Worm (Caenorhabditis elegans) whole organism, young adult: ENCODE data around the gene clec-197.

Experiments used
- C06A6.2 ChIP-seq: fragments of 200-800 bp; sonication (Bioruptor generic); conservative IDR thresholded peaks from 2 replicates; pipeline ENCODE4 v1.3.6; 2022; ENCODE audit warnings: missing genetic modification characterization, missing compliant biosample characterization
- F22D6.2 ChIP-seq: sonication (generic microtip); optimal IDR thresholded peaks from 2 replicates; lab custom pipeline; 2016; ENCODE audit warnings: mild to moderate bottlenecking, missing genetic modification characterization, missing compliant biosample characterization
- F49E8.2 ChIP-seq: sonication (generic microtip); optimal IDR thresholded peaks from 3 replicates; lab custom pipeline; 2017; ENCODE audit warnings: missing genetic modification characterization, mild to moderate bottlenecking, missing compliant biosample characterization, antibody characterized with exemption, moderate library complexity; ENCODE audit not compliant: insufficient read depth
- F55B11.4 ChIP-seq: sonication (generic microtip); optimal IDR thresholded peaks from 2 replicates; lab custom pipeline; 2016; ENCODE audit warnings: missing compliant biosample characterization, missing genetic modification characterization, borderline replicate concordance; ENCODE audit not compliant: insufficient read depth
- F57A8.1 ChIP-seq: fragments of 200-800 bp; sonication (Bioruptor generic); optimal IDR thresholded peaks from 2 replicates; lab custom pipeline; 2018; ENCODE audit warnings: mild to moderate bottlenecking, missing genetic modification characterization, moderate library complexity, missing compliant biosample characterization
- Y53F4B.3 ChIP-seq: fragments of 200-800 bp; sonication (Bioruptor generic); IDR thresholded peaks from 2 replicates; pipeline ENCODE4 v1.3.6; 2022; ENCODE audit warnings: missing genetic modification reagents, missing genetic modification characterization, missing compliant biosample characterization
- Y56A3A.18 ChIP-seq: fragments of 200-800 bp; sonication (Bioruptor generic); IDR thresholded peaks from 2 replicates; pipeline ENCODE4 v1.3.6; 2022; ENCODE audit warnings: missing genetic modification reagents, missing genetic modification characterization, missing compliant biosample characterization
- Y67H2A.10 ChIP-seq: fragments of 200-800 bp; sonication (Bioruptor generic); conservative IDR thresholded peaks from 2 replicates; pipeline ENCODE4 v1.3.6; 2022; ENCODE audit warnings: missing genetic modification reagents, missing genetic modification characterization, missing compliant biosample characterization
- atf-7 ChIP-seq: sonication (generic microtip); optimal IDR thresholded peaks from 2 replicates; lab custom pipeline; 2017; ENCODE audit warnings: mild to moderate bottlenecking, missing genetic modification characterization, missing compliant biosample characterization
- bed-2 ChIP-seq: fragments of 200-800 bp; sonication (Bioruptor generic); IDR thresholded peaks from 2 replicates; pipeline ENCODE4 v1.3.6; 2022; ENCODE audit warnings: missing genetic modification reagents, missing genetic modification characterization, missing compliant biosample characterization
- ceh-27 ChIP-seq: fragments of 200-800 bp; sonication (Bioruptor generic); optimal IDR thresholded peaks from 2 replicates; lab custom pipeline; 2018; ENCODE audit warnings: mild to moderate bottlenecking, missing genetic modification characterization, moderate library complexity, missing compliant biosample characterization
- ceh-58 ChIP-seq: fragments of 200-800 bp; sonication (Bioruptor generic); IDR thresholded peaks from 2 replicates; pipeline ENCODE4 v1.3.6; 2022; ENCODE audit warnings: missing genetic modification characterization, missing compliant biosample characterization
- ceh-79 ChIP-seq: sonication (generic microtip); optimal IDR thresholded peaks from 2 replicates; lab custom pipeline; 2017; ENCODE audit warnings: mild to moderate bottlenecking, missing genetic modification characterization, missing compliant biosample characterization
- dox-1 ChIP-seq: fragments of 200-800 bp; sonication (Bioruptor generic); IDR thresholded peaks from 2 replicates; pipeline ENCODE4 v1.3.6; 2022; ENCODE audit warnings: missing genetic modification reagents, missing genetic modification characterization, missing compliant biosample characterization
- egl-44 ChIP-seq: fragments of 200-800 bp; sonication (Bioruptor generic); IDR thresholded peaks from 2 replicates; pipeline ENCODE4 v1.3.6; 2022; ENCODE audit warnings: missing genetic modification reagents, missing genetic modification characterization, missing compliant biosample characterization
- ekl-4 ChIP-seq: fragments of 200-800 bp; sonication (Bioruptor generic); IDR thresholded peaks from 2 replicates; pipeline ENCODE4 v1.3.6; 2022; ENCODE audit warnings: missing genetic modification reagents, missing genetic modification characterization, missing compliant biosample characterization
- ets-4 ChIP-seq: fragments of 200-800 bp; sonication (Bioruptor generic); optimal IDR thresholded peaks from 2 replicates; lab custom pipeline; 2018; ENCODE audit warnings: mild to moderate bottlenecking, missing genetic modification characterization, missing compliant biosample characterization
- hmg-20 ChIP-seq: fragments of 200-800 bp; sonication (Bioruptor generic); IDR thresholded peaks from 2 replicates; pipeline ENCODE4 v1.3.6; 2022; ENCODE audit warnings: missing genetic modification reagents, missing genetic modification characterization, missing compliant biosample characterization
- let-526 ChIP-seq: fragments of 200-800 bp; sonication (Bioruptor generic); IDR thresholded peaks from 2 replicates; pipeline ENCODE4 v1.3.6; 2022; ENCODE audit warnings: missing genetic modification reagents, missing genetic modification characterization, missing compliant biosample characterization
- lin-35 ChIP-seq, 3 experiments: fragments of 150-350 bp in 2 of 3; sonication (generic microtip) in 1 of 3; optimal IDR thresholded peaks; 2 replicates each; lab custom pipeline; 2014 to 2018; ENCODE audit warnings: missing biosample characterization in 3 of 3, missing genetic modification characterization in 3 of 3, missing genetic modification reagents in 3 of 3
- mcd-1 ChIP-seq: fragments of 200-800 bp; sonication (Bioruptor generic); IDR thresholded peaks from 2 replicates; pipeline ENCODE4 v1.3.6; 2022; ENCODE audit warnings: missing genetic modification reagents, missing genetic modification characterization, missing compliant biosample characterization
- mes-4 ChIP-seq: sonication (generic microtip); optimal IDR thresholded peaks from 2 replicates; lab custom pipeline; 2016; ENCODE audit warnings: missing genotype, missing genetic modification characterization, missing compliant biosample characterization
- mxl-1 ChIP-seq: sonication (generic microtip); optimal IDR thresholded peaks from 2 replicates; lab custom pipeline; 2016; ENCODE audit warnings: missing genetic modification characterization, missing compliant biosample characterization
- nfya-2 ChIP-seq: fragments of 200-800 bp; sonication (Bioruptor generic); IDR thresholded peaks from 2 replicates; pipeline ENCODE4 v1.3.6; 2022; ENCODE audit warnings: missing genetic modification reagents, missing genetic modification characterization, missing compliant biosample characterization
- nhr-120 ChIP-seq: fragments of 200-800 bp; sonication (Bioruptor generic); IDR thresholded peaks from 2 replicates; pipeline ENCODE4 v1.3.6; 2022; ENCODE audit warnings: missing genetic modification characterization, missing compliant biosample characterization
- nhr-80 ChIP-seq: sonication (generic microtip); optimal IDR thresholded peaks from 2 replicates; lab custom pipeline; 2016; ENCODE audit warnings: missing genetic modification characterization, missing compliant biosample characterization
- pha-4 ChIP-seq: fragments of 150-350 bp; sonication (generic microtip); optimal IDR thresholded peaks from 2 replicates; lab custom pipeline; 2014; ENCODE audit warnings: missing biosample characterization, missing genetic modification reagents, missing genetic modification characterization
- snpc-3.4 ChIP-seq: sonication (generic microtip); optimal IDR thresholded peaks from 2 replicates; lab custom pipeline; 2017; ENCODE audit warnings: missing genetic modification characterization, mild to moderate bottlenecking, missing compliant biosample characterization, antibody characterized with exemption, moderate library complexity, missing genotype, missing genetic modification reagents
- ztf-22 ChIP-seq: fragments of 200-800 bp; sonication (Bioruptor generic); optimal IDR thresholded peaks from 2 replicates; lab custom pipeline; 2018; ENCODE audit warnings: mild to moderate bottlenecking, missing genetic modification characterization, moderate library complexity, missing compliant biosample characterization
- ztf-25 ChIP-seq: fragments of 200-800 bp; sonication (Bioruptor generic); IDR thresholded peaks from 2 replicates; pipeline ENCODE4 v1.3.6; 2022; ENCODE audit warnings: missing genetic modification reagents, missing genetic modification characterization, missing compliant biosample characterization
- ztf-28 ChIP-seq: fragments of 200-800 bp; sonication (Bioruptor generic); IDR thresholded peaks from 2 replicates; pipeline ENCODE4 v1.3.6; 2022; ENCODE audit warnings: missing genetic modification reagents, missing genetic modification characterization, missing compliant biosample characterization
- ztf-3 ChIP-seq: fragments of 200-800 bp; sonication (Bioruptor generic); optimal IDR thresholded peaks from 2 replicates; lab custom pipeline; 2018; ENCODE audit warnings: mild to moderate bottlenecking, missing genetic modification characterization, missing compliant biosample characterization

clec-197 gene

DNA sequence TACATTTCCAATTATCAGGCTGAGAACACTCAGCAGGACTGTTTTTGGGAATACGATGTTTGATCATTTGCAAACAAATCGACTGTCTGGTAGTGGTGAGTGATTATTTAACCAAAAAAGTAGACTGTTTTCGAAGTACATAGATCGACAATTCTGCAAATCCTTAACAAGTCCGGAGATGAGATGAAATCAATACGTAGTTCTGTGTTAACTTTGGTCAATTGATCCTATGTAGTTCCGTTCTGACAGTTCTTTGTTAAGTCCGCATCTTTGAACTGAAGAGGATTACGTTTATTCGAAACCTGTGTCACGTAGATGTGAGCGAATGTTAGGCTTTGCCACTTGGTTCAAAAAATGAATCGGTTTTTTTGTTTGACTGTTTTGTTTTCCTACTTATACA lies 5.1 kb upstream of the clec-197 start, which contains the start of gene clec-199:
Gene clec-199, plus strand, starts transcription at position 301 of the 400 bp plus-strand sequence.
- TF ChIP-seq mxl-1 (tag; lab: Kevin White, UChicago) = no peak
- TF ChIP-seq nhr-120 = no peak
- no peak for TF ChIP-seq C06A6.2
- no peak for TF ChIP-seq bed-2 (GFP tag; lab: Robert Waterston, UW)
- no peak for TF ChIP-seq ztf-28 (GFP tag; lab: Robert Waterston, UW)
- no peak for TF ChIP-seq Y53F4B.3
- TF ChIP-seq let-526 (GFP tag; lab: Robert Waterston, UW) = no peak
- no peak for TF ChIP-seq lin-35 (GFP tag; optimal IDR thresholded peaks at IDR 0.05; lab: Kevin White, UChicago)
- TF ChIP-seq ztf-25 = no peak
- no peak for TF ChIP-seq mes-4 (tag; lab: Kevin White, UChicago)
- no peak for TF ChIP-seq ztf-3 (GFP tag; lab: Kevin White, UChicago)
- TF ChIP-seq Y56A3A.18 (GFP tag; lab: Robert Waterston, UW) = no peak
- no peak for TF ChIP-seq snpc-3.4 (tag; lab: Kevin White, UChicago)
- TF ChIP-seq ceh-79 (tag; lab: Kevin White, UChicago) = no peak
- no peak for TF ChIP-seq ekl-4 (GFP tag; lab: Robert Waterston, UW)

DNA sequence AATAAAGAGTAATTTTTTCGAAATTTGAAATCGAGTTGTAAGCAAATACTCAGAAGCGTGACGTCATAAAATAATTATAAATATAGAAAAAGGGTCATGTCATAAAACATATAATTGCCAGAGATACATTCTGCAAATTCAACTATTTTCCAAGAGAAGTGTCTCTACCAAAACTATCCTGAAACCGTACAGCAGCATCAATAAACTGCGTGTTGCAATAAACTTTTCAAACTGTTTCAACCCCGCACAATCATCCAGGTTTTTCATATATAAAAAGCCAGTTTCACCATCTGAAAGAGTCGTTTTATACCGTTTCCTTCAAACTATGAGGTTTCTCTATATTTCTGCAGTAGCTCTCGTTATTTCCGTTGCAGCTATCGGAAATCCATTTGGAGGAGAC lies 3.0 kb downstream of the clec-197 start, which contains the start of gene C49C3.11:
Gene C49C3.11, plus strand, starts transcription at position 301 of the 400 bp plus-strand sequence.
- TF ChIP-seq let-526 (GFP tag; lab: Robert Waterston, UW) (no peak), dox-1 (GFP tag; lab: Robert Waterston, UW) (no peak), hmg-20 (no peak), mes-4 (tag; lab: Kevin White, UChicago) (no peak), F22D6.2 (tag; lab: Kevin White, UChicago) (no peak), Y67H2A.10 (GFP tag; lab: Robert Waterston, UW) (no peak), ceh-27 (no peak), atf-7 (tag; lab: Kevin White, UChicago) (no peak), ztf-3 (GFP tag; lab: Kevin White, UChicago) (no peak)

DNA sequence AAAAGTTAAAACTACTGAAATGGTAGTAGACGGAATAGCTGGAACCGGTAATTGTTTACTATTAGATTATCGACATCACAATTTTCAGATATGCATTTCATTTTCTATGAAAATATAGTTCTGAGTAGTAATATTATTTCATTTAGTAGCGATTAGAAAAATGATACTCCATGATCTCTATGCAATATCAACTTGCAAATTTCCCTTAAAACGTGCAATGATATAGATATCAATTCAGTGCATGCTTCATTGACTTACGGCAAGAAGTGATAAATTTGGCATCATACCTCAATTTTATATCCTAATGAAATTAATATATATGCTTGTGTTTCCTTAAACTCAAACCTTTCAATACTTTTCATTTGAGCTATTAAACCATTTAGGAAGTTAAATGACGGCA lies 3.8 kb downstream of the clec-197 start, which contains the start of gene C49C3.21:
Gene C49C3.21, plus strand, starts transcription at position 301 of the 400 bp plus-strand sequence.
- TF ChIP-seq nfya-2 = no peak

DNA sequence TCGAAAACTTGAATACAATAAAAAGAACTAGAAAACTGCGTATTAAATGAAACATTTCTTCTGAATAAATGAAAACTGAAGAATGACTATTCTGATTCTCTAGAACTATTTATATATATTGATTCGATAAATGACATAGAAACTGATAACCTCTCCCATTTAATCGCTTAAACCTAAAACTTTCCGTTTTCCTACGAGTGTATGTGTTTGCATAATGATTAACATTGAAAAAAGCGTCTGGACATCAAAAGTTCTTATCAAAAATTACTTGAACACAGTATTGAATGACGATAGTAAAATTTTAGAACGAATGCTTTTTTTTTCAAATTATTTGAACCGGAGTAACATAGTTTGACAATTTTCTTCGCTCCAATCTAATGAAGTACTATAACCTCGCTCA lies 4.3 kb downstream of the clec-197 start, which contains the start of gene C49C3.9:
Gene C49C3.9, minus strand, starts transcription at position 136 of the 400 bp plus-strand sequence.
- TF ChIP-seq ekl-4 (GFP tag; lab: Robert Waterston, UW) (no peak), ztf-22 (GFP tag; lab: Kevin White, UChicago) (no peak), nhr-80 (tag; lab: Kevin White, UChicago) (peak; percentile 80), mcd-1 (GFP tag; lab: Robert Waterston, UW) (no peak), ceh-79 (tag; lab: Kevin White, UChicago) (no peak), F55B11.4 (tag; lab: Kevin White, UChicago) (no peak), ets-4 (GFP tag; lab: Kevin White, UChicago) (peak; percentile 20)

DNA sequence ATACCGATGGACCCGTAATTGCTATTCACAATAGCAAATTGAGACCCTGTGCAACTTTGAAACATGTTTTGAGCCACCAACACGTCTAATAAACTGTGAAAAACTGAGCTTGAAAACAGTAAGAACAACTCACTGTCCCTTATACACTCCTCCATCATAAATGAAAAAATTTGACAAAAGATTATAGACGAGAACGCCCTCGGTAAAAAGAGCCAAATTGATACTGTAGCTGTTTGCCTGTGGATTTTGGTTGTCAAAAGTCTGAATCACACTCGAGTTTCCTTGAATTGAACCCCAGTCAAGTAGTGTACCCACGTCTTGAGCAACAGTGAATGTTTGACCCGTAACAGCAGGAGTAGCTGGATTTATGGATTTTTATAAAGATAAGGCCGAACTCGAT lies 5.5 kb downstream of the clec-197 start:
- TF ChIP-seq egl-44 = no peak
- TF ChIP-seq nhr-120 = no peak
- TF ChIP-seq ztf-28 (GFP tag; lab: Robert Waterston, UW) = no peak
- TF ChIP-seq ceh-58 (GFP tag; lab: Robert Waterston, UW) = no peak
- no peak for TF ChIP-seq dox-1 (GFP tag; lab: Robert Waterston, UW)
- TF ChIP-seq Y56A3A.18 (GFP tag; lab: Robert Waterston, UW) = no peak
- TF ChIP-seq pha-4 (tag; lab: Kevin White, UChicago) = no peak
- no peak for TF ChIP-seq Y67H2A.10 (GFP tag; lab: Robert Waterston, UW)
- no peak for TF ChIP-seq nfya-2
- no peak for TF ChIP-seq ztf-22 (GFP tag; lab: Kevin White, UChicago)
- TF ChIP-seq F57A8.1 (GFP tag; lab: Kevin White, UChicago) = no peak
- TF ChIP-seq F49E8.2 (tag; lab: Kevin White, UChicago) = no peak
